Fruit fly (Drosophila melanogaster): Measurements from ENCODE around the gene CG10512.

DNA sequence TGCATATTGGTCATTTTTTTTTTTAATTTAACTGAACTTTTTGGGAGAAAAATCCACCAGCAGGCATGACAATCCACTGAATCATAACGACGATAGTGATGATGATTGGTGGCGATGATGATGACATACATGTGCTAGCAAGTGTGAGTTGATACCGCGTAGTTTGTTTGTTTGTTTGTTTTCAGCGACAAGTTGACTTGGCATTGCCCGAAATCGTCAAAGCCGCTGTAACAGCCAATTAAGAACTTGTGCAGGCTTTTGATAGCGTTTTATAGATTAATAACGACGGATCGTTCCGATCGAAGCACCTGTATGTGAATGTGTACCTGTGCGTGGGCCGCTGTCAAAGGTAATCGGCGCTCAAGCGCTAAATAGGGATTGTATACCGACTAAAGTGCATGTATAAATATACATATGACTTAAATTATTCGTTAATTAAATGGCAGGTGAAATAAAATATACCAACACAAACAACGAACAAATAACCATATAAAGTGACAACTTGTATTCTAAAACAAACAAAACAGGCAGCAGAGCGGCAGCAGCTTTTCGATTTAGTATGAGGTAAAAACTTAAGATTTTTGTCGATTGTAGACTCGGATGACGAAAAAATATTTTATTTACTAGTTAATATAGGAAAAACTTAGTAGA is 1.3 kb upstream of the CG10512 start:
- TF ChIP-seq D1 (tag; optimal IDR thresholded peaks at IDR 0.05), result no peak
- TF ChIP-seq Ets98B (GFP tag; IDR thresholded peaks at IDR 0.05), result no peak
- no peak for TF ChIP-seq CG34367 (tag; optimal IDR thresholded peaks at IDR 0.05)
- TF ChIP-seq EcR (GFP tag; optimal IDR thresholded peaks at IDR 0.05), result no peak
- no peak for TF ChIP-seq CG13204 (GFP tag; optimal IDR thresholded peaks at IDR 0.05)
- no peak for TF ChIP-seq CG8159 (tag; optimal IDR thresholded peaks at IDR 0.05)
- no peak for TF ChIP-seq gl (tag; optimal IDR thresholded peaks at IDR 0.05)
- TF ChIP-seq CG17806 (tag; optimal IDR thresholded peaks at IDR 0.05), result no peak
- no peak for TF ChIP-seq CG4496 (GFP tag; IDR thresholded peaks at IDR 0.05)
- TF ChIP-seq CG8301 (tag; optimal IDR thresholded peaks at IDR 0.05), result no peak
- TF ChIP-seq CG32121 (GFP tag; IDR thresholded peaks at IDR 0.05), result no peak
- no peak for TF ChIP-seq CG15710 (tag; optimal IDR thresholded peaks at IDR 0.05)
- no peak for TF ChIP-seq rn (GFP tag; IDR thresholded peaks at IDR 0.05)
- TF ChIP-seq fd96Ca (GFP tag; IDR thresholded peaks at IDR 0.05), result no peak
